Worm (Caenorhabditis elegans) whole organism, young adult: ENCODE data around the gene cest-26.

Experiments used
- B0019.2 ChIP-seq: fragments of 200-800 bp; sonication (Bioruptor generic); conservative IDR thresholded peaks from 2 replicates; pipeline ENCODE4 v1.3.6; 2022; ENCODE audit warnings: missing genetic modification reagents, missing genetic modification characterization, missing compliant biosample characterization
- F33H1.4 ChIP-seq: fragments of 200-800 bp; sonication (Bioruptor generic); IDR thresholded peaks from 2 replicates; pipeline ENCODE4 v1.3.6; 2022; ENCODE audit warnings: missing genetic modification reagents, missing genetic modification characterization, missing compliant biosample characterization
- F39B2.1 ChIP-seq: fragments of 200-800 bp; sonication (Bioruptor generic); IDR thresholded peaks from 2 replicates; pipeline ENCODE4 v1.3.6; 2022; ENCODE audit warnings: missing genetic modification reagents, missing genetic modification characterization, missing compliant biosample characterization
- F57A8.1 ChIP-seq: fragments of 200-800 bp; sonication (Bioruptor generic); optimal IDR thresholded peaks from 2 replicates; lab custom pipeline; 2018; ENCODE audit warnings: mild to moderate bottlenecking, missing genetic modification characterization, moderate library complexity, missing compliant biosample characterization
- F57C9.4 ChIP-seq: sonication (generic microtip); optimal IDR thresholded peaks from 2 replicates; lab custom pipeline; 2017; ENCODE audit warnings: mild to moderate bottlenecking, missing genetic modification characterization, missing compliant biosample characterization
- K12H6.12 ChIP-seq: fragments of 200-800 bp; sonication (Bioruptor generic); optimal IDR thresholded peaks from 2 replicates; lab custom pipeline; 2018; ENCODE audit warnings: mild to moderate bottlenecking, missing genetic modification characterization, missing compliant biosample characterization
- T07F8.4 ChIP-seq: sonication (generic microtip); optimal IDR thresholded peaks from 2 replicates; lab custom pipeline; 2016; ENCODE audit warnings: mild to moderate bottlenecking, missing genetic modification characterization, moderate library complexity, missing compliant biosample characterization
- T26A5.8 ChIP-seq: sonication (generic microtip); optimal IDR thresholded peaks from 2 replicates; lab custom pipeline; 2016; ENCODE audit warnings: missing genetic modification characterization, missing compliant biosample characterization
- Y53G8AR.9 ChIP-seq: fragments of 200-800 bp; sonication (Bioruptor generic); conservative IDR thresholded peaks from 2 replicates; pipeline ENCODE4 v1.3.6; 2022; ENCODE audit warnings: missing genetic modification reagents, missing genetic modification characterization, missing compliant biosample characterization
- Y56A3A.18 ChIP-seq: fragments of 200-800 bp; sonication (Bioruptor generic); IDR thresholded peaks from 2 replicates; pipeline ENCODE4 v1.3.6; 2022; ENCODE audit warnings: missing genetic modification reagents, missing genetic modification characterization, missing compliant biosample characterization
- Y95B8A.8 ChIP-seq: fragments of 200-800 bp; sonication (Bioruptor generic); IDR thresholded peaks from 2 replicates; pipeline ENCODE4 v1.3.6; 2022; ENCODE audit warnings: missing genetic modification reagents, missing genetic modification characterization, missing compliant biosample characterization
- akir-1 ChIP-seq: fragments of 200-800 bp; sonication (Bioruptor generic); optimal IDR thresholded peaks from 2 replicates; lab custom pipeline; 2018; ENCODE audit warnings: mild to moderate bottlenecking, missing genetic modification characterization, moderate library complexity, missing compliant biosample characterization
- aptf-3 ChIP-seq: fragments of 200-800 bp; sonication (Bioruptor generic); IDR thresholded peaks from 2 replicates; pipeline ENCODE4 v1.3.6; 2022; ENCODE audit warnings: missing genetic modification characterization, missing compliant biosample characterization
- attf-3 ChIP-seq: fragments of 200-800 bp; sonication (Bioruptor generic); conservative IDR thresholded peaks from 2 replicates; pipeline ENCODE4 v1.3.6; 2022; ENCODE audit warnings: missing genetic modification reagents, missing genetic modification characterization, missing compliant biosample characterization
- ccch-3 ChIP-seq: fragments of 200-800 bp; sonication (Bioruptor generic); optimal IDR thresholded peaks from 2 replicates; lab custom pipeline; 2018; ENCODE audit warnings: mild to moderate bottlenecking, missing genetic modification characterization, missing compliant biosample characterization
- cebp-2 ChIP-seq: fragments of 200-800 bp; sonication (Bioruptor generic); IDR thresholded peaks from 2 replicates; pipeline ENCODE4 v1.3.6; 2022; ENCODE audit warnings: missing genetic modification characterization, missing compliant biosample characterization
- ceh-40 ChIP-seq: fragments of 200-800 bp; sonication (Bioruptor generic); IDR thresholded peaks from 2 replicates; pipeline ENCODE4 v1.3.6; 2022; ENCODE audit warnings: missing genetic modification characterization, missing compliant biosample characterization
- ceh-58 ChIP-seq: fragments of 200-800 bp; sonication (Bioruptor generic); IDR thresholded peaks from 2 replicates; pipeline ENCODE4 v1.3.6; 2022; ENCODE audit warnings: missing genetic modification characterization, missing compliant biosample characterization
- chd-7 ChIP-seq: sonication (generic microtip); optimal IDR thresholded peaks from 2 replicates; lab custom pipeline; 2016; ENCODE audit warnings: mild to moderate bottlenecking, missing genetic modification characterization, moderate library complexity, missing compliant biosample characterization
- die-1 ChIP-seq: sonication (generic microtip); optimal IDR thresholded peaks from 2 replicates; lab custom pipeline; 2016; ENCODE audit warnings: missing genotype, mild to moderate bottlenecking, missing genetic modification characterization, missing compliant biosample characterization
- dpff-1 ChIP-seq: sonication (generic microtip); optimal IDR thresholded peaks from 2 replicates; lab custom pipeline; 2017; ENCODE audit warnings: mild to moderate bottlenecking, missing genetic modification characterization, missing compliant biosample characterization
- dpl-1 ChIP-seq: fragments of 150-350 bp; optimal IDR thresholded peaks from 2 replicates; lab custom pipeline; 2014; ENCODE audit warnings: missing biosample characterization, missing genetic modification reagents, missing genetic modification characterization
- egl-18 ChIP-seq: fragments of 200-800 bp; sonication (Bioruptor generic); IDR thresholded peaks from 2 replicates; pipeline ENCODE4 v1.3.6; 2022; ENCODE audit warnings: missing genetic modification reagents, missing genetic modification characterization, missing compliant biosample characterization
- egl-44 ChIP-seq: fragments of 200-800 bp; sonication (Bioruptor generic); IDR thresholded peaks from 2 replicates; pipeline ENCODE4 v1.3.6; 2022; ENCODE audit warnings: missing genetic modification reagents, missing genetic modification characterization, missing compliant biosample characterization
- ekl-4 ChIP-seq: fragments of 200-800 bp; sonication (Bioruptor generic); IDR thresholded peaks from 2 replicates; pipeline ENCODE4 v1.3.6; 2022; ENCODE audit warnings: missing genetic modification reagents, missing genetic modification characterization, missing compliant biosample characterization
- lin-26 ChIP-seq: fragments of 200-800 bp; sonication (Bioruptor generic); IDR thresholded peaks from 2 replicates; pipeline ENCODE4 v1.3.6; 2022; ENCODE audit warnings: missing genetic modification reagents, missing genetic modification characterization, missing compliant biosample characterization
- lsl-1 ChIP-seq: fragments of 200-800 bp; sonication (Bioruptor generic); optimal IDR thresholded peaks from 2 replicates; lab custom pipeline; 2018; ENCODE audit warnings: mild to moderate bottlenecking, missing genetic modification characterization, moderate library complexity, missing compliant biosample characterization
- lsy-27 ChIP-seq: sonication (generic microtip); optimal IDR thresholded peaks from 2 replicates; lab custom pipeline; 2017; ENCODE audit warnings: missing genetic modification characterization, mild to moderate bottlenecking, missing compliant biosample characterization, antibody characterized with exemption, missing genotype, borderline replicate concordance; ENCODE audit not compliant: insufficient read depth
- madf-10 ChIP-seq: sonication (generic microtip); optimal IDR thresholded peaks from 2 replicates; lab custom pipeline; 2016; ENCODE audit warnings: mild to moderate bottlenecking, missing genetic modification characterization, missing compliant biosample characterization
- mcd-1 ChIP-seq: fragments of 200-800 bp; sonication (Bioruptor generic); IDR thresholded peaks from 2 replicates; pipeline ENCODE4 v1.3.6; 2022; ENCODE audit warnings: missing genetic modification reagents, missing genetic modification characterization, missing compliant biosample characterization
- mel-28 ChIP-seq: sonication (generic microtip); optimal IDR thresholded peaks from 2 replicates; lab custom pipeline; 2016; ENCODE audit warnings: borderline replicate concordance, mild to moderate bottlenecking, missing genetic modification characterization, missing compliant biosample characterization
- mes-4 ChIP-seq: sonication (generic microtip); optimal IDR thresholded peaks from 2 replicates; lab custom pipeline; 2016; ENCODE audit warnings: missing genotype, missing genetic modification characterization, missing compliant biosample characterization
- nfya-2 ChIP-seq: fragments of 200-800 bp; sonication (Bioruptor generic); IDR thresholded peaks from 2 replicates; pipeline ENCODE4 v1.3.6; 2022; ENCODE audit warnings: missing genetic modification reagents, missing genetic modification characterization, missing compliant biosample characterization
- nhr-179 ChIP-seq: sonication (generic microtip); optimal IDR thresholded peaks from 2 replicates; lab custom pipeline; 2016; ENCODE audit warnings: mild to moderate bottlenecking, missing genetic modification characterization, missing compliant biosample characterization
- nhr-80 ChIP-seq: sonication (generic microtip); optimal IDR thresholded peaks from 2 replicates; lab custom pipeline; 2016; ENCODE audit warnings: missing genetic modification characterization, missing compliant biosample characterization
- pbrm-1 ChIP-seq: fragments of 200-800 bp; sonication (Bioruptor generic); IDR thresholded peaks from 2 replicates; pipeline ENCODE4 v1.3.6; 2022; ENCODE audit warnings: missing genetic modification reagents, missing genetic modification characterization, missing compliant biosample characterization
- sea-2 ChIP-seq: fragments of 200-800 bp; sonication (Bioruptor generic); IDR thresholded peaks from 2 replicates; pipeline ENCODE4 v1.3.6; 2022; ENCODE audit warnings: missing genetic modification characterization, missing compliant biosample characterization
- xnd-1 ChIP-seq: sonication (generic microtip); optimal IDR thresholded peaks from 2 replicates; lab custom pipeline; 2016; ENCODE audit warnings: missing genotype, missing genetic modification reagents, missing genetic modification characterization, missing compliant biosample characterization
- zim-3 ChIP-seq: sonication (generic microtip); optimal IDR thresholded peaks from 2 replicates; lab custom pipeline; 2017; ENCODE audit warnings: mild to moderate bottlenecking, missing genetic modification characterization, moderate library complexity, missing compliant biosample characterization
- ztf-25 ChIP-seq: fragments of 200-800 bp; sonication (Bioruptor generic); IDR thresholded peaks from 2 replicates; pipeline ENCODE4 v1.3.6; 2022; ENCODE audit warnings: missing genetic modification reagents, missing genetic modification characterization, missing compliant biosample characterization
- ztf-28 ChIP-seq: fragments of 200-800 bp; sonication (Bioruptor generic); IDR thresholded peaks from 2 replicates; pipeline ENCODE4 v1.3.6; 2022; ENCODE audit warnings: missing genetic modification reagents, missing genetic modification characterization, missing compliant biosample characterization
- ztf-6 ChIP-seq: fragments of 200-800 bp; sonication (Bioruptor generic); IDR thresholded peaks from 2 replicates; pipeline ENCODE4 v1.3.6; 2022; ENCODE audit warnings: missing genetic modification reagents, missing genetic modification characterization, missing compliant biosample characterization

Gene cest-26

DNA sequence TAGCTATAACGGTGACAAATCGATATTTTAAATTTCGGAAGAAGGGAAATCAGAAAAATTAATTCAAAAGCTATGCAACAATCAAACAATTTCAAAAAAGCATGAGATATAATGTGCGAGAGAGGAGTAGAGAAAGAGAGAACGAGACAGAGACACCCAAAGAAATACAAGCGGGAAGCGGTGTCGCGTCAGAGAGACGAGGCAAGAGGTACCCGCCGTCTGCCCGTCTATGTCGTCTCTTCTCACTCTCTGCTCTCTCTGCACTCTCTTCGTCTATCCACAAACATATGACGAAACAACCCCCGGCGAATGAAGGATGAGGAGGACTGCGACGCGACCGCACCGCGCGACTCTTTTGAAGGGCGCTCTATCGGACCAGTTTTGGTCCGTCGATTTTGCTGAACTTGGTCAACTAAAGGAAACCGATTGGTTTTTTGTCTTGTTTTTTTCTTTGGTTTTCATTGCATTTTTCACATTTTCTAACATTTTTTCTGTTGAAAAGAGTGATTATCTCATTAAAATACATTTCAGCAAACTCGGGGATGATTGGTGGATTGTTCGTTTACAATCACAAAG is 48.5 kb downstream of the cest-26 start, which contains the start of gene dpy-23 (continued):
- no peak for TF ChIP-seq ceh-40 (GFP tag; lab: Robert Waterston, UW)
- no peak for TF ChIP-seq T07F8.4 (tag; lab: Kevin White, UChicago)
- TF ChIP-seq madf-10 (tag; lab: Kevin White, UChicago), result peak; percentile 96
- TF ChIP-seq nfya-2 (GFP tag; lab: Robert Waterston, UW), result no peak
- TF ChIP-seq B0019.2 (GFP tag; lab: Robert Waterston, UW), result no peak
- no peak for TF ChIP-seq ceh-58 (GFP tag; lab: Robert Waterston, UW)
- peak; percentile 87 for TF ChIP-seq nhr-80 (tag; lab: Kevin White, UChicago)
- peak; percentile 71 for TF ChIP-seq mcd-1
- no peak for TF ChIP-seq lsl-1 (GFP tag; lab: Kevin White, UChicago)
- TF ChIP-seq egl-18, result no peak
- TF ChIP-seq Y95B8A.8 (GFP tag; lab: Robert Waterston, UW), result 0 out of 2 replicates have a peak, but pooled peaks have one; percentile 19
- no peak for TF ChIP-seq xnd-1
- no peak for TF ChIP-seq F57A8.1 (GFP tag; lab: Kevin White, UChicago)
- TF ChIP-seq F57C9.4 (tag; lab: Kevin White, UChicago), result no peak
- TF ChIP-seq mes-4, result no peak
- no peak for TF ChIP-seq dpff-1 (tag; lab: Kevin White, UChicago)
- no peak for TF ChIP-seq nhr-179 (tag; lab: Kevin White, UChicago)
- TF ChIP-seq sea-2 (GFP tag; lab: Robert Waterston, UW), result no peak
- TF ChIP-seq lsy-27 (tag; lab: Kevin White, UChicago), result no peak
- no peak for TF ChIP-seq ccch-3 (GFP tag; lab: Kevin White, UChicago)
- TF ChIP-seq mel-28, result no peak
- no peak for TF ChIP-seq aptf-3 (GFP tag; lab: Robert Waterston, UW)
- TF ChIP-seq pbrm-1 (GFP tag; lab: Robert Waterston, UW), result peak; percentile 87
- peak; percentile 5 for TF ChIP-seq dpl-1 (GFP tag; lab: Kevin White, UChicago)
- TF ChIP-seq die-1, result peak; percentile 16
- TF ChIP-seq ztf-6 (GFP tag; lab: Robert Waterston, UW), result no peak
- no peak for TF ChIP-seq ztf-28 (GFP tag; lab: Robert Waterston, UW)
- no peak for TF ChIP-seq Y56A3A.18 (GFP tag; lab: Robert Waterston, UW)
- no peak for TF ChIP-seq T26A5.8 (tag; lab: Kevin White, UChicago)
- peak; percentile 76; the same call in 1 of the 2 replicates for TF ChIP-seq lin-26 (GFP tag; lab: Robert Waterston, UW)
- TF ChIP-seq cebp-2, result no peak
- TF ChIP-seq F33H1.4, result no peak
- TF ChIP-seq akir-1 (GFP tag; lab: Kevin White, UChicago), result no peak
- TF ChIP-seq egl-44, result no peak
- no peak for TF ChIP-seq attf-3
- peak; percentile 82 for TF ChIP-seq chd-7
- peak; percentile 69; the same call in 1 of the 2 replicates for TF ChIP-seq Y53G8AR.9 (GFP tag; lab: Robert Waterston, UW)
- TF ChIP-seq K12H6.12 (tag; lab: Kevin White, UChicago), result peak; percentile 93
- no peak for TF ChIP-seq zim-3 (tag; lab: Kevin White, UChicago)

DNA sequence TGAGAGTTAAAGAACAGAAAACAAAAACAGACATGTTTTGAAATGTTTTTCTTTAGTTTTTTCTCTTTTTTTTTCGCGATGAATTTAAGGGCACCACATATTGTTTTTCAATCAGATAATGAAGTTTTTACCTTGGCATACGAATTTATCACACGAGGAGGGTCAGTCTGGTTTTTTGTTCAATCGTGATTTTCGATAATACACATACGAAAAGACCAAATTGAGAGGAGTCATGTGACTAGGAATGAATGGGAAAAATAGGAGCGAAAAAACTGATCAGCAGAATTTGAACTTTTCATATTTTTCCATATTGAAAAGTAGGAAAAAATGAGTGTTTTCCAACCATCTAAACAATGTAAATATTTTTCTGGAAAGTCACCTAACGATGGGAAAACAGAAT is 51.0 kb downstream of the cest-26 start:
- TF ChIP-seq F39B2.1 (GFP tag; lab: Robert Waterston, UW) (no peak), ekl-4 (GFP tag; lab: Robert Waterston, UW) (no peak), ztf-25 (GFP tag; lab: Robert Waterston, UW) (no peak)
